Fruit fly (Drosophila melanogaster): ENCODE results near the gene CG31637.

- TF ChIP-seq EcR (GFP tag; optimal IDR thresholded peaks at IDR 0.05): no peak
- no peak for TF ChIP-seq CG8478 (optimal IDR thresholded peaks at IDR 0.05)
- TF ChIP-seq pan (optimal IDR thresholded peaks at IDR 0.05): no peak
- TF ChIP-seq psq (optimal IDR thresholded peaks at IDR 0.05): no peak
Measured at dm6 chr2L:6513948-6514347, 15.5 kb downstream of the CG31637 start.

Measured in whole organism.